Worm (Caenorhabditis elegans) whole organism, mixed stage, embryonic: Measurements from ENCODE around the gene cah-3.

Experiments
- blmp-1 ChIP-seq: fragments of 150-350 bp; optimal IDR thresholded peaks from 2 replicates; lab custom pipeline; 2014; ENCODE audit warnings: missing biosample characterization, missing genetic modification characterization
- ceh-39 ChIP-seq: fragments of 150-350 bp; optimal IDR thresholded peaks from 2 replicates; lab custom pipeline; 2014; ENCODE audit warnings: missing biosample characterization, missing genetic modification characterization
- ceh-43 ChIP-seq: fragments of 200-800 bp; sonication (Bioruptor generic); optimal IDR thresholded peaks from 2 replicates; lab custom pipeline; 2018; ENCODE audit warnings: mild to moderate bottlenecking, missing genetic modification characterization, moderate library complexity, missing compliant biosample characterization
- lin-32 ChIP-seq: fragments of 200-800 bp; sonication (Bioruptor generic); optimal IDR thresholded peaks from 2 replicates; lab custom pipeline; 2018; ENCODE audit warnings: mild to moderate bottlenecking, missing genetic modification characterization, missing compliant biosample characterization
- mab-5 ChIP-seq: fragments of 150-350 bp; optimal IDR thresholded peaks from 2 replicates; lab custom pipeline; 2014; ENCODE audit warnings: missing biosample characterization, missing genetic modification characterization
- mep-1 ChIP-seq: fragments of 150-350 bp; optimal IDR thresholded peaks from 2 replicates; lab custom pipeline; 2017; ENCODE audit warnings: missing biosample characterization, missing genetic modification reagents, missing genetic modification characterization, inconsistent platforms
- nhr-237 ChIP-seq: fragments of 150-350 bp; optimal IDR thresholded peaks from 2 replicates; lab custom pipeline; 2014; ENCODE audit warnings: missing biosample characterization, missing genetic modification characterization
- nhr-76 ChIP-seq: sonication (generic microtip); optimal IDR thresholded peaks from 2 replicates; lab custom pipeline; 2017; ENCODE audit warnings: missing biosample characterization, missing genetic modification characterization
- sptf-1 ChIP-seq: sonication (generic microtip); optimal IDR thresholded peaks from 2 replicates; lab custom pipeline; 2017; ENCODE audit warnings: mild to moderate bottlenecking, missing genetic modification characterization, moderate library complexity, missing compliant biosample characterization
- tbx-8 ChIP-seq: fragments of 200-800 bp; sonication (Bioruptor generic); optimal IDR thresholded peaks from 2 replicates; lab custom pipeline; 2018; ENCODE audit warnings: mild to moderate bottlenecking, missing genetic modification characterization, moderate library complexity, missing compliant biosample characterization
- unc-39 ChIP-seq: fragments of 150-350 bp; optimal IDR thresholded peaks from 2 replicates; lab custom pipeline; 2014; ENCODE audit warnings: missing biosample characterization, missing genetic modification characterization
- unc-62 ChIP-seq: fragments of 150-350 bp; optimal IDR thresholded peaks from 2 replicates; lab custom pipeline; 2014; ENCODE audit warnings: missing biosample characterization, missing genetic modification reagents, missing genetic modification characterization
- zip-8 ChIP-seq: fragments of 150-350 bp; optimal IDR thresholded peaks from 2 replicates; lab custom pipeline; 2014; ENCODE audit warnings: missing biosample characterization, missing genetic modification characterization
- ztf-11 ChIP-seq: fragments of 150-350 bp; optimal IDR thresholded peaks from 2 replicates; lab custom pipeline; 2014; ENCODE audit warnings: missing biosample characterization, missing genetic modification characterization

- no peak for TF ChIP-seq mab-5
- no peak for TF ChIP-seq tbx-8 (GFP tag; lab: Kevin White, UChicago)
- no peak for TF ChIP-seq ceh-43 (GFP tag; lab: Kevin White, UChicago)
- no peak for TF ChIP-seq zip-8
- no peak for TF ChIP-seq unc-39 (tag; lab: Kevin White, UChicago)
- no peak for TF ChIP-seq blmp-1 (tag; lab: Kevin White, UChicago)
- TF ChIP-seq ztf-11 (tag; lab: Kevin White, UChicago): no peak
- TF ChIP-seq mep-1 (tag; lab: Kevin White, UChicago): no peak
- TF ChIP-seq lin-32: no peak
- no peak for TF ChIP-seq ceh-39
- TF ChIP-seq unc-62: no peak
- TF ChIP-seq nhr-76 (tag; lab: Kevin White, UChicago): no peak
- no peak for TF ChIP-seq nhr-237
- TF ChIP-seq sptf-1 (tag; lab: Kevin White, UChicago): no peak
Observed at ce11 chrX:16451124-16451523, 36.2 kb upstream of the cah-3 start.
